Fruit fly (Drosophila melanogaster) whole organism, prepupa: ENCODE results near the gene CG2604.

Experiments
- Blimp-1 ChIP-seq: fragments of 200-800 bp; sonication (Bioruptor generic); optimal IDR thresholded peaks from 3 replicates; lab custom pipeline; 2017; ENCODE audit warnings: missing biosample characterization, missing genetic modification characterization, mild to moderate bottlenecking, moderate library complexity, missing genetic modification reagents
- CG1621 ChIP-seq: fragments of 200-800 bp; sonication (Bioruptor generic); optimal IDR thresholded peaks from 3 replicates; lab custom pipeline; 2018; ENCODE audit warnings: missing biosample characterization, mild to moderate bottlenecking, missing genetic modification characterization
- CG31627 ChIP-seq: fragments of 200-800 bp; sonication (Bioruptor generic); optimal IDR thresholded peaks from 3 replicates; lab custom pipeline; 2016; ENCODE audit warnings: missing biosample characterization, missing genetic modification characterization
- CG3919 ChIP-seq: fragments of 200-800 bp; sonication (Bioruptor generic); optimal IDR thresholded peaks from 3 replicates; lab custom pipeline; 2016; ENCODE audit warnings: missing biosample characterization, missing genetic modification characterization
- CG7368 ChIP-seq: fragments of 200-800 bp; sonication (Bioruptor generic); optimal IDR thresholded peaks from 3 replicates; lab custom pipeline; 2016; ENCODE audit warnings: missing biosample characterization, missing genetic modification characterization
- Hr39 ChIP-seq: fragments of 200-800 bp; sonication (Bioruptor generic); optimal IDR thresholded peaks from 2 replicates; lab custom pipeline; 2016; ENCODE audit warnings: missing biosample characterization, missing genetic modification characterization
- Sox102F ChIP-seq: fragments of 200-800 bp; sonication (Bioruptor generic); optimal IDR thresholded peaks from 2 replicates; lab custom pipeline; 2016; ENCODE audit warnings: missing biosample characterization, mild to moderate bottlenecking, missing genetic modification characterization
- eg ChIP-seq: fragments of 200-800 bp; sonication (Bioruptor generic); IDR thresholded peaks from 3 replicates; pipeline ENCODE4 v1.3.6; 2022; ENCODE audit warnings: missing biosample characterization, missing genetic modification characterization

Gene CG2604

dm6 chr3R:5175944-5176343 lies 47.2 kb downstream of the CG2604 start:
- TF ChIP-seq Blimp-1 (GFP tag; lab: Kevin White, UChicago) (no peak), CG31627 (GFP tag; lab: Kevin White, UChicago) (no peak), Sox102F (GFP tag; lab: Kevin White, UChicago) (no peak), Hr39 (GFP tag; lab: Kevin White, UChicago) (no peak), CG3919 (GFP tag; lab: Kevin White, UChicago) (peak; percentile 33)

- TF ChIP-seq eg (no peak), CG1621 (tag; lab: Kevin White, UChicago) (no peak), CG7368 (no peak), CG31627 (GFP tag; lab: Kevin White, UChicago) (no peak)
Observed at dm6 chr3R:5171972-5172371, 51.2 kb downstream of the CG2604 start.
